Fruit fly (Drosophila melanogaster) whole organism, wandering third instar larva: ENCODE measurements around the gene MsR1.

Experiments
- CrebA ChIP-seq: fragments of 200-800 bp; sonication (Bioruptor generic); optimal IDR thresholded peaks from 2 replicates; lab custom pipeline; 2016; ENCODE audit warnings: missing biosample characterization, mild to moderate bottlenecking, missing genetic modification characterization, borderline replicate concordance
- Dif ChIP-seq: fragments of 200-275, 200-300 bp; sonication (Bioruptor generic); optimal IDR thresholded peaks from 2 replicates; lab custom pipeline; 2018; ENCODE audit warnings: missing biosample characterization, missing genetic modification characterization; ENCODE audit not compliant: partially characterized antibody
- Hnf4 ChIP-seq: fragments of 200-800 bp; sonication (Bioruptor generic); optimal IDR thresholded peaks from 2 replicates; lab custom pipeline; 2016; ENCODE audit warnings: missing biosample characterization, mild to moderate bottlenecking, missing genetic modification characterization
- Myc ChIP-seq: fragments of >200 bp; optimal IDR thresholded peaks from 2 replicates; lab custom pipeline; 2017
- OdsH ChIP-seq: fragments of 200-800 bp; sonication (Bioruptor generic); optimal IDR thresholded peaks from 2 replicates; lab custom pipeline; 2016; ENCODE audit warnings: missing biosample characterization, mild to moderate bottlenecking, missing genetic modification characterization
- dsf ChIP-seq: sonication (Bioruptor generic); optimal IDR thresholded peaks from 2 replicates; lab custom pipeline; 2016; ENCODE audit warnings: missing biosample characterization, missing genetic modification characterization, borderline replicate concordance
- ey ChIP-seq: fragments of 200-800 bp; sonication (Bioruptor generic); optimal IDR thresholded peaks from 2 replicates; lab custom pipeline; 2016; ENCODE audit warnings: missing biosample characterization, missing genetic modification characterization
- lola ChIP-seq: fragments of >200 bp; optimal IDR thresholded peaks from 2 replicates; lab custom pipeline; 2017; ENCODE audit warnings: missing biosample characterization, missing genetic modification characterization
- sage ChIP-seq: fragments of 200-800 bp; sonication (Bioruptor generic); optimal IDR thresholded peaks from 2 replicates; lab custom pipeline; 2016; ENCODE audit warnings: missing biosample characterization, mild to moderate bottlenecking, missing genetic modification characterization

- TF ChIP-seq CrebA (GFP tag; lab: Kevin White, UChicago) (no peak), lola (GFP tag; lab: Kevin White, UChicago) (no peak), OdsH (no peak), dsf (GFP tag; lab: Kevin White, UChicago) (no peak), ey (GFP tag; lab: Kevin White, UChicago) (no peak), Dif (GFP tag; lab: Kevin White, UChicago) (no peak), Hnf4 (GFP tag; lab: Kevin White, UChicago) (no peak), sage (GFP tag; lab: Kevin White, UChicago) (no peak), Myc (no peak)
These were observed 56.1 kb downstream of the MsR1 start for dm6 chr3L:2378549-2378948.
